Worm (Caenorhabditis elegans) whole organism, young adult: ENCODE data around the gene tdp-1.

Experiments used
- C17E4.6 ChIP-seq: fragments of 200-800 bp; sonication (Bioruptor generic); IDR thresholded peaks from 2 replicates; pipeline ENCODE4 v1.3.6; 2022; ENCODE audit warnings: missing genetic modification reagents, missing genetic modification characterization, missing compliant biosample characterization
- bed-1 ChIP-seq: fragments of 200-800 bp; sonication (Bioruptor generic); IDR thresholded peaks from 2 replicates; pipeline ENCODE4 v1.3.6; 2022; ENCODE audit warnings: missing genetic modification reagents, missing genetic modification characterization, missing compliant biosample characterization
- sea-2 ChIP-seq: fragments of 200-800 bp; sonication (Bioruptor generic); IDR thresholded peaks from 2 replicates; pipeline ENCODE4 v1.3.6; 2022; ENCODE audit warnings: missing genetic modification characterization, missing compliant biosample characterization
- snpc-1.3 ChIP-seq: sonication (generic microtip); optimal IDR thresholded peaks from 2 replicates; lab custom pipeline; 2017; ENCODE audit warnings: missing genetic modification characterization, mild to moderate bottlenecking, missing compliant biosample characterization, antibody characterized with exemption, moderate library complexity, missing genotype, missing genetic modification reagents; ENCODE audit not compliant: insufficient read depth
- snpc-4 ChIP-seq, 5 experiments: fragments of 150-350 bp in 1 of 5; sonication (generic microtip) in 4 of 5; optimal IDR thresholded peaks; 2 replicates each; lab custom pipeline; 2014 to 2018; ENCODE audit warnings: missing genetic modification characterization in 5 of 5, missing biosample characterization in 3 of 5, antibody characterized with exemption in 2 of 5, mild to moderate bottlenecking in 2 of 5, missing compliant biosample characterization in 2 of 5, missing genotype in 2 of 5, moderate library complexity in 2 of 5, missing genetic modification reagents in 1 of 5

- TF ChIP-seq C17E4.6 (no peak), snpc-4 (GFP tag; optimal IDR thresholded peaks at IDR 0.05; lab: Kevin White, UChicago) (no peak), snpc-4 (tag; optimal IDR thresholded peaks at IDR 0.05; lab: Kevin White, UChicago) (no peak), sea-2 (GFP tag; lab: Robert Waterston, UW) (no peak), snpc-1.3 (tag; lab: Kevin White, UChicago) (no peak), bed-1 (GFP tag; lab: Robert Waterston, UW) (no peak)
These were observed 49.0 kb upstream of the tdp-1 start for ce11 chrII:8948640-8949039.
